Worm (Caenorhabditis elegans) whole organism, L4/young adult: ENCODE results near the gene Y39B6A.34.

Experiments
- W03F9.2 ChIP-seq: fragments of 150-350 bp; optimal IDR thresholded peaks from 2 replicates; lab custom pipeline; 2014; ENCODE audit warnings: missing biosample characterization, missing genetic modification characterization
- dao-5 ChIP-seq: sonication (generic microtip); optimal IDR thresholded peaks from 2 replicates; lab custom pipeline; 2016; ENCODE audit warnings: missing genotype, missing genetic modification characterization, moderate library complexity, missing compliant biosample characterization
- him-1 ChIP-seq: sonication (generic microtip); optimal IDR thresholded peaks from 2 replicates; lab custom pipeline; 2016; ENCODE audit warnings: missing genotype, missing genetic modification reagents, missing genetic modification characterization, missing compliant biosample characterization

DNA sequence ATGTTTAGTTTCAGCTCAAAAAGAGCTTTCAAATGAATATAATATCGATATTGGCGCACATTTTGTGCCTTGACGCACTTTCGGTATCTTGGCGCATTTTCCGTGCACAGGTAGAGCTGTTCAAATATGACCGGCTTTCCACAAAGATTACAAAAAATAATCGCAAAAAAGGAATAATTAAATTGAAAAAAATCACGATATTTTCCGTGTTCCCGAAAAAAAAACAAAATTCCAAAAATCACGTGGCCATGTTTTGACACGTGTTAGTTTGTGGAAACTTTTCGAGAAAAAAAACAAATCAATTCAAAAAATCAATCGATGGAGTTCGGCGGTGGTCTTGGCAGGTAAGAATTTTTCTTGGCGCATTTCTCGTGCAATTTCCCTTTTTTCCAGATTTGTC is 25.3 kb downstream of the Y39B6A.34 start, which contains the start of gene Y39B6A.25:
- TF ChIP-seq him-1 (tag; lab: Kevin White, UChicago): no peak
- no peak for TF ChIP-seq W03F9.2 (tag; lab: Kevin White, UChicago)
- TF ChIP-seq dao-5 (tag; lab: Kevin White, UChicago): no peak
